Worm (Caenorhabditis elegans): ENCODE data around the gene duo-1.

Gene duo-1

ce11 chrV:11546795-11547194 is 7.6 kb upstream of the duo-1 start, which contains the start of gene F38B7.11:
Gene F38B7.11, plus strand, starts transcription at chrV:11547095.
- TF ChIP-seq fkh-8 (tag; optimal IDR thresholded peaks at IDR 0.05) (peak; percentile 30), lin-39 (tag; optimal IDR thresholded peaks at IDR 0.05) (no peak)

ce11 chrV:11548914-11549406 is 5.5 kb upstream of the duo-1 start, which contains the start of the genes F38B7.17 and F38B7.3:
Gene F38B7.17, minus strand, starts transcription at chrV:11548964.
Gene F38B7.3, plus strand, starts transcription at chrV:11549107.
- no peak for TF ChIP-seq aha-1 (tag; optimal IDR thresholded peaks at IDR 0.05)
- TF ChIP-seq nhr-77 (tag; optimal IDR thresholded peaks at IDR 0.05) = peak; percentile 43
- no peak for TF ChIP-seq C16A3.4 (tag; optimal IDR thresholded peaks at IDR 0.05)
- TF ChIP-seq sox-4 (tag; optimal IDR thresholded peaks at IDR 0.05) = peak; percentile 39
- no peak for TF ChIP-seq grh-1 (GFP tag; IDR thresholded peaks at IDR 0.05)
- peak in 1 of 2 experiments; percentile 2 for TF ChIP-seq ztf-11 (tag; optimal IDR thresholded peaks at IDR 0.05)
- TF ChIP-seq ceh-82 (tag; optimal IDR thresholded peaks at IDR 0.05) = peak in 1 of 3 experiments; percentile 9
- TF ChIP-seq pqm-1 (tag; optimal IDR thresholded peaks at IDR 0.05) = no peak
- TF ChIP-seq ceh-8 (GFP tag; optimal IDR thresholded peaks at IDR 0.05) = peak; percentile 56
- TF ChIP-seq blmp-1 (tag; optimal IDR thresholded peaks at IDR 0.05) = peak; percentile 66
- TF ChIP-seq lir-3 (tag; optimal IDR thresholded peaks at IDR 0.05; ENCODE audit: poor library complexity) = peak; percentile 43
- TF ChIP-seq sptf-1 (tag; optimal IDR thresholded peaks at IDR 0.05) = no peak
- TF ChIP-seq pax-3 (tag; optimal IDR thresholded peaks at IDR 0.05) = peak; percentile 54
- peak; percentile 47 for TF ChIP-seq rnt-1 (tag; optimal IDR thresholded peaks at IDR 0.05)
- TF ChIP-seq elt-3 (tag; optimal IDR thresholded peaks at IDR 0.05) = no peak
- no peak for TF ChIP-seq mef-2 (tag; optimal IDR thresholded peaks at IDR 0.05)
- TF ChIP-seq nhr-19 (GFP tag; conservative IDR thresholded peaks at IDR 0.05) = peak; percentile 19; the same call in 1 of the 2 replicates
- no peak for TF ChIP-seq pag-3 (tag; optimal IDR thresholded peaks at IDR 0.05; ENCODE audit: borderline replicate concordance, insufficient read depth)
- peak; percentile 64 to 70 for TF ChIP-seq lin-35 (GFP tag; optimal IDR thresholded peaks at IDR 0.05)
- TF ChIP-seq sup-37 (GFP tag; optimal IDR thresholded peaks at IDR 0.05) = no peak
- peak; percentile 25; the same call in 1 of the 2 replicates for TF ChIP-seq isw-1 (GFP tag; IDR thresholded peaks at IDR 0.05)
- peak; percentile 72 to 77 for TF ChIP-seq efl-1 (optimal IDR thresholded peaks at IDR 0.05)
- TF ChIP-seq efl-1 (GFP tag; optimal IDR thresholded peaks at IDR 0.05 in 1 of 2) = peak; percentile 43 to 92
- no peak for TF ChIP-seq ceh-88 (GFP tag; IDR thresholded peaks at IDR 0.05)
- no peak for TF ChIP-seq unc-62 (GFP tag; optimal IDR thresholded peaks at IDR 0.05)
- no peak for TF ChIP-seq C34B4.2 (tag; optimal IDR thresholded peaks at IDR 0.05)
- TF ChIP-seq nhr-12 (tag; optimal IDR thresholded peaks at IDR 0.05) = no peak
- peak; percentile 95 for TF ChIP-seq fkh-8 (tag; optimal IDR thresholded peaks at IDR 0.05)
- TF ChIP-seq elt-2 (tag; optimal IDR thresholded peaks at IDR 0.05) = peak; percentile 66
- 0 out of 2 replicates have a peak, but pooled peaks have one; percentile 64 for TF ChIP-seq ets-5 (GFP tag; IDR thresholded peaks at IDR 0.05)
- peak; percentile 80 for TF ChIP-seq mep-1 (tag; optimal IDR thresholded peaks at IDR 0.05)
- TF ChIP-seq nhr-71 (tag; optimal IDR thresholded peaks at IDR 0.05) = peak; percentile 84
- no peak for TF ChIP-seq fkh-4 (tag; optimal IDR thresholded peaks at IDR 0.05; ENCODE audit: borderline replicate concordance)
- no peak for TF ChIP-seq aly-2 (tag; optimal IDR thresholded peaks at IDR 0.05)
- TF ChIP-seq nhr-90 (tag; optimal IDR thresholded peaks at IDR 0.05; ENCODE audit: poor library complexity) = no peak
- TF ChIP-seq fkh-10 (GFP tag; optimal IDR thresholded peaks at IDR 0.05) = no peak
- no peak for TF ChIP-seq nhr-28 (tag; optimal IDR thresholded peaks at IDR 0.05)
- no peak for TF ChIP-seq mab-9 (GFP tag; IDR thresholded peaks at IDR 0.05)
- peak; percentile 30 for TF ChIP-seq ztf-4 (tag; optimal IDR thresholded peaks at IDR 0.05)
- TF ChIP-seq nhr-76 (tag; optimal IDR thresholded peaks at IDR 0.05) = no peak
- TF ChIP-seq snu-23 (GFP tag; optimal IDR thresholded peaks at IDR 0.05) = peak; percentile 79
- TF ChIP-seq skn-1 (tag; optimal IDR thresholded peaks at IDR 0.05) = peak; percentile 50
- TF ChIP-seq fos-1 (tag; optimal IDR thresholded peaks at IDR 0.05) = peak; percentile 46
- no peak for TF ChIP-seq tlp-1 (tag; optimal IDR thresholded peaks at IDR 0.05)
- no peak for TF ChIP-seq unc-30 (tag; optimal IDR thresholded peaks at IDR 0.05)
- TF ChIP-seq lsy-2 (tag; optimal IDR thresholded peaks at IDR 0.05) = peak; percentile 53 to 68
- no peak for TF ChIP-seq Y116A8C.19 (tag; optimal IDR thresholded peaks at IDR 0.05; ENCODE audit: borderline replicate concordance)
- no peak for TF ChIP-seq jun-1 (tag; optimal IDR thresholded peaks at IDR 0.05)
- no peak for TF ChIP-seq unc-130 (tag; optimal IDR thresholded peaks at IDR 0.05)
- no peak for TF ChIP-seq tbx-2 (tag; optimal IDR thresholded peaks at IDR 0.05)

Data from whole organism, L1 larva.